Fruit fly (Drosophila melanogaster): ENCODE results near the gene Amacr.

- TF ChIP-seq OdsH (GFP tag; optimal IDR thresholded peaks at IDR 0.05) (peak; percentile 57), N (GFP tag; optimal IDR thresholded peaks at IDR 0.05) (no peak), Dfd (GFP tag; optimal IDR thresholded peaks at IDR 0.05) (peak; percentile 53), psq (GFP tag; optimal IDR thresholded peaks at IDR 0.05) (peak; percentile 25), Hr83 (GFP tag; optimal IDR thresholded peaks at IDR 0.05; ENCODE audit: poor library complexity, severe bottlenecking) (peak; percentile 54), lola (GFP tag; optimal IDR thresholded peaks at IDR 0.05) (no peak), fru (GFP tag; optimal IDR thresholded peaks at IDR 0.05) (peak; percentile 66)
These were observed 7.8 kb upstream of the Amacr start for dm6 chr2L:20759809-20760485.

Measured in whole organism, wandering third instar larva.